Fruit fly (Drosophila melanogaster) S2 (cell line): Measurements from ENCODE around the gene CG32240.

Experiments
- CG8478 ChIP-seq: fragments of >200 bp; optimal IDR thresholded peaks from 2 replicates; lab custom pipeline; 2018
- CTCF ChIP-seq, 2 experiments: fragments of >200 bp; optimal IDR thresholded peaks; 2 replicates each; lab custom pipeline; 2018

DNA sequence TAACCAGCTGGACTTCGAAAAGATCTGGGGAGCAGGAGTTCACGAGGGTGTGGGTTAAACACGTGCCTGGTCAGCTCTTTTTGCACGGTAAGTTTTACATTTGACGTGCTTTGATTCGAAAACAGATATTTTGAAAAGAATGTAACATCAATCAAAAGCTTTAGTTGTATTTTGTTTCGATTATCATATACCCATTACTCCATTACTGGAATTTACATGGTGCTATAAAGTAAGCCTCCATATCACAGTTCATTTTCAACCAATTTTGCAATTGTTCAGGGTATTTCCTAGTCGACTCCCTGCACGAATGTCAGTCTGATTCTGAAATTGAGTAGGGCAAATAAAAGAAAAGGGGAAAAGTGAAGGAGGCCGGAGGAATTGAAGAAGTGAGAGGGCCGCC lies 32.6 kb downstream of the CG32240 start:
- no peak for TF ChIP-seq CG8478 (lab: Kevin White, UChicago)
- TF ChIP-seq CTCF (optimal IDR thresholded peaks at IDR 0.05; lab: Kevin White, UChicago): no peak
